Fruit fly (Drosophila melanogaster): ENCODE results near the gene CG33710.

Gene CG33710

DNA sequence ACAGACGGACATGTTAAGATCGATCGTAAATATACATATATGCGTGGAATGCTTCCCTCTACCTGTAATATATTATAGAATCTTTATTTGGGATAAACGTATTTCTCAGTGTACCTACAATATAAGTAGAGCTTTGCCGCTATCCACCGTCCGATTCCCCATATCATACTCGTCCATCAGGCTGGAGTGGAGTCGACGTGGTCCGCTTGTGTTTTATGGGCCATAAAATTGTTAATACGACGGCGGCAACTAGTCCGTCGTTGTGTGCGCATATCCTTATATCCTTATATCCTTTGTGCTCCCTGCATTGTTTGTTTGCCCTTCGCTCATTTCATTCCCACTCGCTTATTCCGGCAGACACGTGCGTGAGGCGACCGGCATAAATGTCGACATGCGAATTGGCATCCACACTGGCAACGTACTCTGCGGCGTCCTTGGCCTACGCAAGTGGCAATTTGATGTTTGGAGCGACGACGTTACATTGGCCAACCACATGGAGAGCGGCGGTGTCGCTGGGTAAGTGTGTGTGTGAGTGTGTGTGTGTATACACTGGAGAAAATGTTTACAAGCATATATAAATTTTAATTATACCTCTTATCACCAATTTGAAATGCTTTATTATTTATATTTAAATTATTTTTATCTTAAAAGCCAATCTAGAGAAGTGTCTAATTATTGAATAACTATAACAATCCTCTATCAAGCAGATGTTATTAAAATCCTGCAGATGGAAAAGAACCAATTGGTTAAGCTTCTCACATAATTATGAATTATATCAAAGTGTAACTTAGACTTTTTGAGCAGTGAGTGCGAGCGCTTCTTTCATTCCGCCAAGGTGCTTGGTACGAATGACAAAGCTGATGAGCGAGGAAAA is 16.4 kb upstream of the CG33710 start (continued):
- no peak for TF ChIP-seq cas (GFP tag; IDR thresholded peaks at IDR 0.05)
- TF ChIP-seq CG2120 (GFP tag; optimal IDR thresholded peaks at IDR 0.05): peak; percentile 16
- TF ChIP-seq al (GFP tag; IDR thresholded peaks at IDR 0.05): no peak
- TF ChIP-seq CG12299 (tag; optimal IDR thresholded peaks at IDR 0.05): no peak
- no peak for TF ChIP-seq Dp (GFP tag; optimal IDR thresholded peaks at IDR 0.05)
- TF ChIP-seq CG30020 (tag; optimal IDR thresholded peaks at IDR 0.05): no peak
- peak; percentile 53 for TF ChIP-seq CG10147 (GFP tag; optimal IDR thresholded peaks at IDR 0.05)
- no peak for TF ChIP-seq CG7928 (GFP tag; optimal IDR thresholded peaks at IDR 0.05)
- no peak for TF ChIP-seq Lhr (GFP tag; optimal IDR thresholded peaks at IDR 0.05)
- TF ChIP-seq HmgZ (tag; optimal IDR thresholded peaks at IDR 0.05): no peak
- TF ChIP-seq CG3281 (GFP tag; optimal IDR thresholded peaks at IDR 0.05): peak; percentile 31
- TF ChIP-seq nom (GFP tag; optimal IDR thresholded peaks at IDR 0.05): no peak
- TF ChIP-seq Eip74EF (GFP tag; optimal IDR thresholded peaks at IDR 0.05): no peak
- peak; percentile 3 for TF ChIP-seq CG30403 (GFP tag; optimal IDR thresholded peaks at IDR 0.05)
- no peak for TF ChIP-seq Myb (GFP tag; optimal IDR thresholded peaks at IDR 0.05)
- TF ChIP-seq zen (tag; optimal IDR thresholded peaks at IDR 0.05): no peak
- TF ChIP-seq dmrt99B (tag; optimal IDR thresholded peaks at IDR 0.05): peak; percentile 38
- TF ChIP-seq ERR (GFP tag; optimal IDR thresholded peaks at IDR 0.05): no peak
- TF ChIP-seq dati (GFP tag; IDR thresholded peaks at IDR 0.05): no peak
- TF ChIP-seq CG14710 (tag; optimal IDR thresholded peaks at IDR 0.05): no peak
- TF ChIP-seq nerfin-1 (tag; optimal IDR thresholded peaks at IDR 0.05): no peak
- TF ChIP-seq gsb-n (tag; optimal IDR thresholded peaks at IDR 0.05): no peak
- TF ChIP-seq nmo (GFP tag; optimal IDR thresholded peaks at IDR 0.05): peak; percentile 21
- TF ChIP-seq gcm (GFP tag; optimal IDR thresholded peaks at IDR 0.05): no peak
- peak; percentile 52 for TF ChIP-seq sens (GFP tag)
- TF ChIP-seq wek (GFP tag; optimal IDR thresholded peaks at IDR 0.05): no peak
- TF ChIP-seq Dip3 (GFP tag; optimal IDR thresholded peaks at IDR 0.05): no peak
- peak; percentile 61 for TF ChIP-seq Hmr (GFP tag; optimal IDR thresholded peaks at IDR 0.05)
- TF ChIP-seq H15 (GFP tag; IDR thresholded peaks at IDR 0.05): no peak
- no peak for TF ChIP-seq ham (GFP tag; IDR thresholded peaks at IDR 0.05)
- no peak for TF ChIP-seq CG5180 (GFP tag; optimal IDR thresholded peaks at IDR 0.05)
- TF ChIP-seq CG17385 (GFP tag; optimal IDR thresholded peaks at IDR 0.05): no peak
- no peak for TF ChIP-seq bbx (GFP tag; IDR thresholded peaks at IDR 0.05; ENCODE audit: partially characterized antibody)
- peak; percentile 81 for TF ChIP-seq abd-A (tag; optimal IDR thresholded peaks at IDR 0.05)
- TF ChIP-seq CG42726 (GFP tag; IDR thresholded peaks at IDR 0.05; ENCODE audit: partially characterized antibody): no peak
- no peak for TF ChIP-seq hb (GFP tag; IDR thresholded peaks at IDR 0.05; ENCODE audit: partially characterized antibody)
- TF ChIP-seq toy (GFP tag; IDR thresholded peaks at IDR 0.05): no peak
- TF ChIP-seq CG7556 (GFP tag; optimal IDR thresholded peaks at IDR 0.05): no peak
- TF ChIP-seq gfzf (GFP tag; optimal IDR thresholded peaks at IDR 0.05): no peak
- TF ChIP-seq CG13894 (tag; optimal IDR thresholded peaks at IDR 0.05): peak; percentile 64
- no peak for TF ChIP-seq az2 (GFP tag; optimal IDR thresholded peaks at IDR 0.05)
- TF ChIP-seq fd96Cb (tag; optimal IDR thresholded peaks at IDR 0.05): peak; percentile 2
- TF ChIP-seq otp (GFP tag; IDR thresholded peaks at IDR 0.05): no peak
- TF ChIP-seq lab (GFP tag; optimal IDR thresholded peaks at IDR 0.05): peak; percentile 46
- peak in 1 of 2 experiments; percentile 59 for TF ChIP-seq Hr51 (GFP tag; optimal IDR thresholded peaks at IDR 0.05)
- TF ChIP-seq cato (GFP tag; optimal IDR thresholded peaks at IDR 0.05; ENCODE audit: borderline replicate concordance): no peak
- TF ChIP-seq CG11723 (GFP tag; optimal IDR thresholded peaks at IDR 0.05): no peak

Data from whole organism, embryonic.